Fruit fly (Drosophila melanogaster) whole organism, prepupa: ENCODE measurements around the gene Ppcs.

Experiments used
- Blimp-1 ChIP-seq: fragments of 200-800 bp; sonication (Bioruptor generic); optimal IDR thresholded peaks from 3 replicates; lab custom pipeline; 2017; ENCODE audit warnings: missing biosample characterization, missing genetic modification characterization, mild to moderate bottlenecking, moderate library complexity, missing genetic modification reagents
- CG10669 ChIP-seq: fragments of 200-800 bp; sonication (Bioruptor generic); optimal IDR thresholded peaks from 3 replicates; lab custom pipeline; 2018; ENCODE audit warnings: missing biosample characterization, mild to moderate bottlenecking, missing genetic modification characterization, moderate library complexity
- CG11294 ChIP-seq: fragments of 200-800 bp; sonication (Bioruptor generic); IDR thresholded peaks from 2 replicates; pipeline ENCODE4 v1.3.6; 2022; ENCODE audit warnings: missing biosample characterization, missing genetic modification characterization
- CG11762 ChIP-seq: fragments of 200-800 bp; sonication (Bioruptor generic); optimal IDR thresholded peaks from 3 replicates; lab custom pipeline; 2016; ENCODE audit warnings: missing biosample characterization, missing genetic modification characterization; ENCODE audit not compliant: insufficient read depth
- CG11902 ChIP-seq: fragments of 200-800 bp; sonication (Bioruptor generic); optimal IDR thresholded peaks from 3 replicates; lab custom pipeline; 2016; ENCODE audit warnings: missing biosample characterization, missing genetic modification characterization
- CG15336 ChIP-seq: fragments of 200-800 bp; sonication (Bioruptor generic); IDR thresholded peaks from 2 replicates; pipeline ENCODE4 v1.3.6; 2022; ENCODE audit warnings: missing biosample characterization, missing genetic modification characterization
- CG1621 ChIP-seq: fragments of 200-800 bp; sonication (Bioruptor generic); optimal IDR thresholded peaks from 3 replicates; lab custom pipeline; 2018; ENCODE audit warnings: missing biosample characterization, mild to moderate bottlenecking, missing genetic modification characterization
- CG16779 ChIP-seq: fragments of 200-800 bp; sonication (Bioruptor generic); optimal IDR thresholded peaks from 3 replicates; lab custom pipeline; 2017; ENCODE audit warnings: missing biosample characterization, mild to moderate bottlenecking, missing genetic modification characterization
- CG3032 ChIP-seq: fragments of 200-800 bp; optimal IDR thresholded peaks from 2 replicates; lab custom pipeline; 2019; ENCODE audit warnings: missing biosample characterization, mild to moderate bottlenecking, missing genetic modification characterization, moderate library complexity
- CG31627 ChIP-seq: fragments of 200-800 bp; sonication (Bioruptor generic); optimal IDR thresholded peaks from 3 replicates; lab custom pipeline; 2016; ENCODE audit warnings: missing biosample characterization, missing genetic modification characterization
- CG32006 ChIP-seq: fragments of 200-800 bp; sonication (Bioruptor generic); optimal IDR thresholded peaks from 3 replicates; lab custom pipeline; 2017; ENCODE audit warnings: missing biosample characterization, mild to moderate bottlenecking, missing genetic modification characterization
- CG34406 ChIP-seq: fragments of 200-800 bp; sonication (Bioruptor generic); optimal IDR thresholded peaks from 3 replicates; lab custom pipeline; 2016; ENCODE audit warnings: missing biosample characterization, missing genetic modification characterization
- CG4318 ChIP-seq: fragments of 200-800 bp; sonication (Bioruptor generic); optimal IDR thresholded peaks from 3 replicates; lab custom pipeline; 2017; ENCODE audit warnings: missing biosample characterization, mild to moderate bottlenecking, missing genetic modification characterization
- CG6163 ChIP-seq: fragments of 200-800 bp; sonication (Bioruptor generic); IDR thresholded peaks from 3 replicates; pipeline ENCODE4 v1.3.6; 2022; ENCODE audit warnings: missing biosample characterization, missing genetic modification characterization
- CG6276 ChIP-seq: fragments of 200-800 bp; sonication (Bioruptor generic); optimal IDR thresholded peaks from 2 replicates; lab custom pipeline; 2017; ENCODE audit warnings: missing biosample characterization, mild to moderate bottlenecking, missing genetic modification characterization
- CG6792 ChIP-seq: fragments of 200-800 bp; sonication (Bioruptor generic); optimal IDR thresholded peaks from 3 replicates; lab custom pipeline; 2016; ENCODE audit warnings: missing biosample characterization, missing genetic modification characterization
- CG6808 ChIP-seq: fragments of 200-800 bp; sonication (Bioruptor generic); optimal IDR thresholded peaks from 3 replicates; lab custom pipeline; 2017; ENCODE audit warnings: missing biosample characterization, missing genetic modification characterization, mild to moderate bottlenecking, moderate library complexity, missing genetic modification reagents
- CG6854 ChIP-seq: fragments of 200-800 bp; sonication (Bioruptor generic); optimal IDR thresholded peaks from 2 replicates; lab custom pipeline; 2017; ENCODE audit warnings: missing biosample characterization, mild to moderate bottlenecking, missing genetic modification characterization
- CG8119 ChIP-seq: fragments of 200-800 bp; sonication (Bioruptor generic); IDR thresholded peaks from 3 replicates; pipeline ENCODE4 v1.3.6; 2022; ENCODE audit warnings: missing biosample characterization, missing genetic modification characterization
- CG8319 ChIP-seq: fragments of 200-800 bp; sonication (Bioruptor generic); optimal IDR thresholded peaks from 3 replicates; lab custom pipeline; 2016; ENCODE audit warnings: missing biosample characterization, missing genetic modification characterization
- CG8632 ChIP-seq: fragments of 200-800 bp; sonication (Bioruptor generic); optimal IDR thresholded peaks from 3 replicates; lab custom pipeline; 2016; ENCODE audit warnings: missing biosample characterization, missing genetic modification characterization
- CG9139 ChIP-seq: fragments of 200-800 bp; sonication (Bioruptor generic); optimal IDR thresholded peaks from 3 replicates; lab custom pipeline; 2017; ENCODE audit warnings: missing biosample characterization, mild to moderate bottlenecking, missing genetic modification characterization
- Eip75B ChIP-seq: fragments of 200-800 bp; sonication (Bioruptor generic); optimal IDR thresholded peaks from 3 replicates; lab custom pipeline; 2016; ENCODE audit warnings: missing biosample characterization, missing genetic modification characterization
- Eip78C ChIP-seq: fragments of 200-800 bp; sonication (Bioruptor generic); peaks from one replicate; lab custom pipeline; 2016; ENCODE audit warnings: missing biosample characterization, missing genetic modification characterization
- Eip93F ChIP-seq: fragments of 200-800 bp; sonication (Bioruptor generic); optimal IDR thresholded peaks from 2 replicates; lab custom pipeline; 2016; ENCODE audit warnings: missing biosample characterization, mild to moderate bottlenecking, missing genetic modification characterization
- Ets21C ChIP-seq: fragments of 200-800 bp; sonication (Bioruptor generic); optimal IDR thresholded peaks from 3 replicates; lab custom pipeline; 2016; ENCODE audit warnings: missing biosample characterization, missing genetic modification characterization
- Ets96B ChIP-seq: fragments of 200-800 bp; optimal IDR thresholded peaks from 2 replicates; lab custom pipeline; 2019; ENCODE audit warnings: missing biosample characterization, mild to moderate bottlenecking, missing genetic modification characterization, moderate library complexity
- Hr38 ChIP-seq: sonication (Bioruptor generic); optimal IDR thresholded peaks from 2 replicates; lab custom pipeline; 2016; ENCODE audit warnings: missing biosample characterization, missing genetic modification characterization
- Hr39 ChIP-seq: fragments of 200-800 bp; sonication (Bioruptor generic); optimal IDR thresholded peaks from 2 replicates; lab custom pipeline; 2016; ENCODE audit warnings: missing biosample characterization, missing genetic modification characterization
- Hr4 ChIP-seq: fragments of 200-800 bp; sonication (Bioruptor generic); optimal IDR thresholded peaks from 3 replicates; lab custom pipeline; 2016; ENCODE audit warnings: missing biosample characterization, missing genetic modification characterization
- Lpt ChIP-seq: fragments of 200-800 bp; sonication (Bioruptor generic); optimal IDR thresholded peaks from 3 replicates; lab custom pipeline; 2016; ENCODE audit warnings: missing biosample characterization, missing genetic modification characterization
- Met ChIP-seq: fragments of 200-800 bp; sonication (Bioruptor generic); optimal IDR thresholded peaks from 3 replicates; lab custom pipeline; 2016; ENCODE audit warnings: missing biosample characterization, missing genetic modification characterization
- OdsH ChIP-seq: fragments of 200-800 bp; sonication (Bioruptor generic); optimal IDR thresholded peaks from 3 replicates; lab custom pipeline; 2016; ENCODE audit warnings: missing biosample characterization, missing genetic modification characterization
- Smox ChIP-seq: fragments of 200-800 bp; sonication (Bioruptor generic); optimal IDR thresholded peaks from 3 replicates; lab custom pipeline; 2016; ENCODE audit warnings: missing biosample characterization, missing genetic modification characterization
- Sox102F ChIP-seq: fragments of 200-800 bp; sonication (Bioruptor generic); optimal IDR thresholded peaks from 2 replicates; lab custom pipeline; 2016; ENCODE audit warnings: missing biosample characterization, mild to moderate bottlenecking, missing genetic modification characterization
- Sox14 ChIP-seq: fragments of 200-800 bp; sonication (Bioruptor generic); optimal IDR thresholded peaks from 3 replicates; lab custom pipeline; 2016; ENCODE audit warnings: missing biosample characterization, missing genetic modification characterization
- Sox15 ChIP-seq: fragments of 200-800 bp; sonication (Bioruptor generic); optimal IDR thresholded peaks from 3 replicates; lab custom pipeline; 2016; ENCODE audit warnings: missing biosample characterization, missing genetic modification characterization
- achi ChIP-seq: fragments of 200-800 bp; sonication (Bioruptor generic); optimal IDR thresholded peaks from 3 replicates; lab custom pipeline; 2016; ENCODE audit warnings: missing biosample characterization, missing genetic modification characterization
- acj6 ChIP-seq: fragments of 200-800 bp; sonication (Bioruptor generic); optimal IDR thresholded peaks from 3 replicates; lab custom pipeline; 2016; ENCODE audit warnings: missing biosample characterization, missing genetic modification characterization
- dsx ChIP-seq: fragments of 200-800 bp; optimal IDR thresholded peaks from 3 replicates; lab custom pipeline; 2019; ENCODE audit warnings: missing biosample characterization, mild to moderate bottlenecking, missing genetic modification characterization, moderate library complexity; ENCODE audit not compliant: poor library complexity, severe bottlenecking
- eg ChIP-seq: fragments of 200-800 bp; sonication (Bioruptor generic); IDR thresholded peaks from 3 replicates; pipeline ENCODE4 v1.3.6; 2022; ENCODE audit warnings: missing biosample characterization, missing genetic modification characterization
- esn ChIP-seq: fragments of 200-800 bp; sonication (Bioruptor generic); optimal IDR thresholded peaks from 2 replicates; lab custom pipeline; 2016; ENCODE audit warnings: missing biosample characterization, mild to moderate bottlenecking, missing genetic modification characterization, moderate library complexity
- fd85E ChIP-seq: fragments of 200-800 bp; sonication (Bioruptor generic); optimal IDR thresholded peaks from 3 replicates; lab custom pipeline; 2016; ENCODE audit warnings: missing biosample characterization, missing genetic modification characterization
- fkh ChIP-seq: fragments of 200-800 bp; sonication (Bioruptor generic); optimal IDR thresholded peaks from 3 replicates; lab custom pipeline; 2017; ENCODE audit warnings: missing biosample characterization, mild to moderate bottlenecking, missing genetic modification characterization, moderate library complexity
- lz ChIP-seq: fragments of 200-800 bp; sonication (Bioruptor generic); optimal IDR thresholded peaks from 3 replicates; lab custom pipeline; 2016; ENCODE audit warnings: missing biosample characterization, missing genetic modification characterization
- net ChIP-seq: fragments of 200-800 bp; sonication (Bioruptor generic); optimal IDR thresholded peaks from 3 replicates; lab custom pipeline; 2016; ENCODE audit warnings: missing biosample characterization, missing genetic modification characterization
- pdm3 ChIP-seq: fragments of 200-800 bp; sonication (Bioruptor generic); optimal IDR thresholded peaks from 3 replicates; lab custom pipeline; 2016; ENCODE audit warnings: missing biosample characterization, missing genetic modification characterization
- salr ChIP-seq, 2 experiments: fragments of 200-800 bp; sonication (Bioruptor generic); optimal IDR thresholded peaks; 3 replicates each; lab custom pipeline; 2016 to 2018; ENCODE audit warnings: missing biosample characterization in 2 of 2, missing genetic modification characterization in 2 of 2, mild to moderate bottlenecking in 1 of 2
- spab ChIP-seq: fragments of 200-800 bp; sonication (Bioruptor generic); optimal IDR thresholded peaks from 2 replicates; lab custom pipeline; 2017; ENCODE audit warnings: missing biosample characterization, mild to moderate bottlenecking, missing genetic modification characterization, missing genetic modification reagents
- ss ChIP-seq, 2 experiments: fragments of 200-800 bp; sonication (Bioruptor generic); optimal IDR thresholded peaks; 2 replicates in 1 of 2; 3 replicates in 1 of 2; lab custom pipeline; 2017 to 2018; ENCODE audit warnings: mild to moderate bottlenecking in 2 of 2, missing biosample characterization in 2 of 2, missing genetic modification characterization in 2 of 2, moderate library complexity in 1 of 2
- svp ChIP-seq: fragments of 200-800 bp; sonication (Bioruptor generic); peaks from one replicate; lab custom pipeline; 2016; ENCODE audit warnings: missing biosample characterization, missing genetic modification characterization
- vri ChIP-seq: fragments of 200-800 bp; sonication (Bioruptor generic); optimal IDR thresholded peaks from 3 replicates; lab custom pipeline; 2016; ENCODE audit warnings: missing biosample characterization, mild to moderate bottlenecking, missing genetic modification characterization

Gene Ppcs

dm6 chr3R:19181214-19181613 lies 33.5 kb upstream of the Ppcs start:
- peak; percentile 31 for TF ChIP-seq Ets21C
- TF ChIP-seq Eip78C (GFP tag; lab: Kevin White, UChicago): peak; percentile 93
- TF ChIP-seq CG3032: peak; percentile 74
- peak; percentile 69 for TF ChIP-seq Sox14
- peak; percentile 59 for TF ChIP-seq lz (GFP tag; lab: Kevin White, UChicago)
- TF ChIP-seq net (GFP tag; lab: Kevin White, UChicago): peak; percentile 76
- TF ChIP-seq CG11902 (GFP tag; lab: Kevin White, UChicago): peak; percentile 50
- TF ChIP-seq Met (GFP tag; lab: Kevin White, UChicago): peak; percentile 74
- TF ChIP-seq Smox: peak; percentile 67
- TF ChIP-seq dsx (GFP tag; lab: Kevin White, UChicago): peak; percentile 39
- peak; percentile 90 for TF ChIP-seq CG6276
- TF ChIP-seq esn: peak; percentile 73
- TF ChIP-seq CG6808 (GFP tag; lab: Kevin White, UChicago): peak; percentile 78
- peak; percentile 77 for TF ChIP-seq CG8632
- TF ChIP-seq CG11762 (GFP tag; lab: Kevin White, UChicago): peak; percentile 72
- peak; percentile 57 for TF ChIP-seq Sox102F (GFP tag; lab: Kevin White, UChicago)
- TF ChIP-seq salr (GFP tag; optimal IDR thresholded peaks at IDR 0.05; lab: Kevin White, UChicago): peak in 1 of 2 experiments; percentile 80
- TF ChIP-seq svp (GFP tag; lab: Kevin White, UChicago): peak; percentile 65
- TF ChIP-seq CG6163 (GFP tag; lab: Robert Waterston, UW): peak; percentile 57
- no peak for TF ChIP-seq Hr38 (GFP tag; lab: Kevin White, UChicago)
- TF ChIP-seq CG6792: peak; percentile 60
- peak; percentile 69 for TF ChIP-seq eg (GFP tag; lab: Robert Waterston, UW)
- peak; percentile 73 for TF ChIP-seq CG34406 (GFP tag; lab: Kevin White, UChicago)
- peak; percentile 78 for TF ChIP-seq achi
- TF ChIP-seq pdm3 (GFP tag; lab: Kevin White, UChicago): peak; percentile 79
- peak; percentile 61 for TF ChIP-seq CG31627 (GFP tag; lab: Kevin White, UChicago)
- TF ChIP-seq CG8319 (GFP tag; lab: Kevin White, UChicago): peak; percentile 56
- TF ChIP-seq CG10669 (GFP tag; lab: Kevin White, UChicago): peak; percentile 77
- peak; percentile 51 for TF ChIP-seq Eip75B (GFP tag; lab: Kevin White, UChicago)
- no peak for TF ChIP-seq Blimp-1
- peak; percentile 24 for TF ChIP-seq CG1621
- TF ChIP-seq CG32006 (GFP tag; lab: Kevin White, UChicago): peak; percentile 94
- TF ChIP-seq acj6 (GFP tag; lab: Kevin White, UChicago): peak; percentile 70
- TF ChIP-seq OdsH (GFP tag; lab: Kevin White, UChicago): peak; percentile 83
- TF ChIP-seq CG15336 (GFP tag; lab: Robert Waterston, UW): peak; percentile 82
- TF ChIP-seq Hr4 (GFP tag; lab: Kevin White, UChicago): peak; percentile 89
- peak; percentile 60 for TF ChIP-seq CG16779 (tag; lab: Kevin White, UChicago)
- TF ChIP-seq CG4318: peak; percentile 85
- no peak for TF ChIP-seq Eip93F (GFP tag; lab: Kevin White, UChicago)
- peak; percentile 57 for TF ChIP-seq spab (GFP tag; lab: Kevin White, UChicago)
- TF ChIP-seq CG8119 (GFP tag; lab: Robert Waterston, UW): peak; percentile 83
- peak; percentile 61 for TF ChIP-seq Ets96B (tag; lab: Kevin White, UChicago)
- peak; percentile 44 for TF ChIP-seq fd85E (GFP tag; lab: Kevin White, UChicago)
- TF ChIP-seq Sox15 (GFP tag; lab: Kevin White, UChicago): peak; percentile 49
- TF ChIP-seq CG11294: peak; percentile 47
- peak; percentile 35 for TF ChIP-seq CG9139 (GFP tag; lab: Kevin White, UChicago)
- peak; percentile 62 for TF ChIP-seq Hr39
- TF ChIP-seq vri: peak; percentile 29
- TF ChIP-seq fkh: no peak
- no peak for TF ChIP-seq CG6854 (GFP tag; lab: Kevin White, UChicago)
- peak; percentile 82 for TF ChIP-seq Lpt (GFP tag; lab: Kevin White, UChicago)
- peak; percentile 40 to 74 for TF ChIP-seq ss (GFP tag; optimal IDR thresholded peaks at IDR 0.05; lab: Kevin White, UChicago)
